Worm (Caenorhabditis elegans): ENCODE data around the gene mrps-25.

- TF ChIP-seq tra-1 (GFP tag; IDR thresholded peaks at IDR 0.05) (no peak), fos-1 (tag; optimal IDR thresholded peaks at IDR 0.05) (no peak), zip-2 (tag; optimal IDR thresholded peaks at IDR 0.05) (no peak), nhr-41 (GFP tag; IDR thresholded peaks at IDR 0.05) (no peak), fkh-10 (GFP tag; optimal IDR thresholded peaks at IDR 0.05) (no peak), nhr-237 (tag; optimal IDR thresholded peaks at IDR 0.05) (no peak), saeg-2 (GFP tag; IDR thresholded peaks at IDR 0.05) (no peak), nhr-77 (tag; optimal IDR thresholded peaks at IDR 0.05) (no peak), nhr-6 (tag; optimal IDR thresholded peaks at IDR 0.05) (no peak), nhr-11 (tag; optimal IDR thresholded peaks at IDR 0.05) (no peak)
Observed at ce11 chrIV:1029939-1030338, 26.8 kb upstream of the mrps-25 start, which contains the start of gene abhd-14.
